Worm (Caenorhabditis elegans) whole organism, L4 larva: ENCODE measurements around the gene snpc-1.3.

Source experiments
- F44E2.7 ChIP-seq: fragments of 200-800 bp; sonication (Bioruptor generic); IDR thresholded peaks from 2 replicates; pipeline ENCODE4 v2.1.2; 2022; ENCODE audit warnings: missing genetic modification characterization, missing compliant biosample characterization
- F49E8.2 ChIP-seq: sonication (generic microtip); optimal IDR thresholded peaks from 2 replicates; lab custom pipeline; 2016; ENCODE audit warnings: missing compliant biosample characterization, mild to moderate bottlenecking, missing genetic modification characterization, borderline replicate concordance
- T20F7.1 ChIP-seq: fragments of 200-800 bp; sonication (Bioruptor generic); optimal IDR thresholded peaks from 2 replicates; lab custom pipeline; 2018; ENCODE audit warnings: mild to moderate bottlenecking, missing genetic modification characterization, missing compliant biosample characterization
- T26A8.4 ChIP-seq: fragments of 200-800 bp; sonication (Bioruptor generic); IDR thresholded peaks from 2 replicates; pipeline ENCODE4 v1.3.6; 2022; ENCODE audit warnings: missing genetic modification characterization, missing compliant biosample characterization
- Y105C5A.15 ChIP-seq: fragments of 200-800 bp; sonication (Bioruptor generic); IDR thresholded peaks from 2 replicates; pipeline ENCODE4 v1.3.6; 2022; ENCODE audit warnings: missing genetic modification characterization, missing compliant biosample characterization
- Y75B8A.6 ChIP-seq: fragments of 200-800 bp; sonication (Bioruptor generic); IDR thresholded peaks from 2 replicates; pipeline ENCODE4 v1.3.6; 2022; ENCODE audit warnings: missing genetic modification reagents, missing genetic modification characterization, missing compliant biosample characterization
- ZK546.5 ChIP-seq, 2 experiments: sonication (generic microtip); optimal IDR thresholded peaks; 2 replicates each; lab custom pipeline; 2017; ENCODE audit warnings: missing biosample characterization in 2 of 2, missing genetic modification characterization in 2 of 2
- aha-1 ChIP-seq: fragments of 150-350 bp; peaks from one replicate; lab custom pipeline; 2014; ENCODE audit warnings: missing biosample characterization, missing genetic modification characterization
- ceh-20 ChIP-seq: fragments of 200-800 bp; sonication (Bioruptor generic); IDR thresholded peaks from 2 replicates; pipeline ENCODE4 v1.3.6; 2022; ENCODE audit warnings: missing genetic modification reagents, missing genetic modification characterization, missing compliant biosample characterization
- ceh-44 ChIP-seq: fragments of 200-800 bp; sonication (Bioruptor generic); IDR thresholded peaks from 2 replicates; pipeline ENCODE4 v1.3.6; 2022; ENCODE audit warnings: missing genetic modification reagents, missing genetic modification characterization, missing compliant biosample characterization
- ceh-82 ChIP-seq: sonication (generic microtip); optimal IDR thresholded peaks from 2 replicates; lab custom pipeline; 2017; ENCODE audit warnings: missing biosample characterization, missing genetic modification characterization
- ctbp-1 ChIP-seq: fragments of 200-800 bp; sonication (Bioruptor generic); IDR thresholded peaks from 2 replicates; pipeline ENCODE4 v1.3.6; 2022; ENCODE audit warnings: missing genetic modification reagents, missing genetic modification characterization, missing compliant biosample characterization
- daf-8 ChIP-seq: fragments of 200-800 bp; sonication (Bioruptor generic); IDR thresholded peaks from 2 replicates; pipeline ENCODE4 v1.3.6; 2022; ENCODE audit warnings: missing genetic modification characterization, missing compliant biosample characterization
- dmd-6 ChIP-seq: fragments of 200-800 bp; sonication (Bioruptor generic); IDR thresholded peaks from 2 replicates; pipeline ENCODE4 v1.3.6; 2022; ENCODE audit warnings: missing genetic modification reagents, missing genetic modification characterization, missing compliant biosample characterization
- duxl-1 ChIP-seq: sonication (generic microtip); optimal IDR thresholded peaks from 2 replicates; lab custom pipeline; 2016; ENCODE audit warnings: mild to moderate bottlenecking, missing genetic modification characterization, moderate library complexity, missing compliant biosample characterization; ENCODE audit not compliant: poor library complexity
- fkh-10 ChIP-seq: fragments of 150-350 bp; optimal IDR thresholded peaks from 2 replicates; lab custom pipeline; 2014; ENCODE audit warnings: missing biosample characterization, missing genetic modification reagents, missing genetic modification characterization
- gei-8 ChIP-seq: fragments of 200-800 bp; sonication (Bioruptor generic); optimal IDR thresholded peaks from 2 replicates; lab custom pipeline; 2018; ENCODE audit warnings: mild to moderate bottlenecking, missing genetic modification characterization, missing compliant biosample characterization
- hlh-11 ChIP-seq: fragments of 200-800 bp; sonication (Bioruptor generic); optimal IDR thresholded peaks from 2 replicates; lab custom pipeline; 2018; ENCODE audit warnings: mild to moderate bottlenecking, missing genetic modification characterization, missing compliant biosample characterization
- hmg-1.1 ChIP-seq: fragments of 200-800 bp; sonication (Bioruptor generic); IDR thresholded peaks from 2 replicates; pipeline ENCODE4 v1.3.6; 2022; ENCODE audit warnings: missing genetic modification reagents, missing genetic modification characterization, missing compliant biosample characterization
- lin-1 ChIP-seq: fragments of 200-800 bp; sonication (Bioruptor generic); IDR thresholded peaks from 2 replicates; pipeline ENCODE4 v1.3.6; 2022; ENCODE audit warnings: missing genetic modification reagents, missing genetic modification characterization, missing compliant biosample characterization
- lin-13 ChIP-seq: fragments of 150-350 bp; optimal IDR thresholded peaks from 2 replicates; lab custom pipeline; 2014; ENCODE audit warnings: missing biosample characterization, missing genetic modification reagents, missing genetic modification characterization
- lin-15B ChIP-seq: fragments of 150-350 bp; sonication (generic microtip); optimal IDR thresholded peaks from 3 replicates; lab custom pipeline; 2014; ENCODE audit warnings: missing biosample characterization, missing genetic modification characterization
- lin-29 ChIP-seq: fragments of 200-800 bp; sonication (Bioruptor generic); IDR thresholded peaks from 2 replicates; pipeline ENCODE4 v1.3.6; 2022; ENCODE audit warnings: missing genetic modification reagents, missing genetic modification characterization, missing compliant biosample characterization
- lin-39 ChIP-seq: fragments of 150-350 bp; optimal IDR thresholded peaks from 2 replicates; lab custom pipeline; 2014; ENCODE audit warnings: missing biosample characterization, missing genetic modification reagents, missing genetic modification characterization
- mdl-1 ChIP-seq, 2 experiments: fragments of 150-350 bp in 1 of 2; sonication (generic microtip) in 1 of 2; optimal IDR thresholded peaks; 2 replicates each; lab custom pipeline; 2014 to 2017; ENCODE audit warnings: missing biosample characterization in 2 of 2, missing genetic modification characterization in 2 of 2
- mdt-29 ChIP-seq: fragments of 200-800 bp; sonication (Bioruptor generic); IDR thresholded peaks from 2 replicates; pipeline ENCODE4 v1.3.6; 2022; ENCODE audit warnings: missing genetic modification reagents, missing genetic modification characterization, missing compliant biosample characterization
- mxl-2 ChIP-seq: fragments of 200-800 bp; sonication (Bioruptor generic); conservative IDR thresholded peaks from 2 replicates; pipeline ENCODE4 v1.3.6; 2022; ENCODE audit warnings: missing genetic modification reagents, missing genetic modification characterization, missing compliant biosample characterization
- mxl-3 ChIP-seq: fragments of 200-800 bp; sonication (Bioruptor generic); optimal IDR thresholded peaks from 2 replicates; lab custom pipeline; 2018; ENCODE audit warnings: mild to moderate bottlenecking, missing genetic modification characterization, missing compliant biosample characterization
- nhr-10 ChIP-seq: fragments of 150-350 bp; optimal IDR thresholded peaks from 2 replicates; lab custom pipeline; 2014; ENCODE audit warnings: missing biosample characterization, missing genetic modification characterization
- nhr-102 ChIP-seq: sonication (generic microtip); optimal IDR thresholded peaks from 2 replicates; lab custom pipeline; 2016; ENCODE audit warnings: mild to moderate bottlenecking, missing genetic modification characterization, moderate library complexity, missing compliant biosample characterization
- nhr-11 ChIP-seq: fragments of 150-350 bp; optimal IDR thresholded peaks from 2 replicates; lab custom pipeline; 2014; ENCODE audit warnings: missing biosample characterization, missing genetic modification characterization
- nhr-111 ChIP-seq: fragments of 200-800 bp; sonication (Bioruptor generic); optimal IDR thresholded peaks from 2 replicates; lab custom pipeline; 2018; ENCODE audit warnings: mild to moderate bottlenecking, missing genetic modification characterization, missing compliant biosample characterization
- nhr-28 ChIP-seq: fragments of 150-350 bp; optimal IDR thresholded peaks from 2 replicates; lab custom pipeline; 2014; ENCODE audit warnings: missing biosample characterization, missing genetic modification characterization
- nhr-42 ChIP-seq: fragments of 200-800 bp; sonication (Bioruptor generic); IDR thresholded peaks from 2 replicates; pipeline ENCODE4 v1.3.6; 2022; ENCODE audit warnings: missing genetic modification characterization, missing compliant biosample characterization
- nhr-48 ChIP-seq: sonication (generic microtip); optimal IDR thresholded peaks from 2 replicates; lab custom pipeline; 2016; ENCODE audit warnings: mild to moderate bottlenecking, missing genetic modification characterization, missing compliant biosample characterization
- php-3 ChIP-seq: fragments of 200-800 bp; sonication (Bioruptor generic); IDR thresholded peaks from 2 replicates; pipeline ENCODE4 v1.3.6; 2022; ENCODE audit warnings: missing genetic modification reagents, missing genetic modification characterization, missing compliant biosample characterization
- rbr-2 ChIP-seq: sonication (generic microtip); optimal IDR thresholded peaks from 2 replicates; lab custom pipeline; 2016; ENCODE audit warnings: missing genotype, missing genetic modification characterization, missing compliant biosample characterization
- set-16 ChIP-seq: fragments of 200-800 bp; sonication (Bioruptor generic); IDR thresholded peaks from 2 replicates; pipeline ENCODE4 v1.3.6; 2022; ENCODE audit warnings: missing genetic modification reagents, missing genetic modification characterization, missing compliant biosample characterization
- snpc-1.2 ChIP-seq: fragments of 200-800 bp; sonication (Bioruptor generic); IDR thresholded peaks from 2 replicates; pipeline ENCODE4 v1.3.6; 2022; ENCODE audit warnings: missing genetic modification reagents, missing genetic modification characterization, missing compliant biosample characterization
- spr-3 ChIP-seq: fragments of 200-800 bp; sonication (Bioruptor generic); optimal IDR thresholded peaks from 2 replicates; lab custom pipeline; 2018; ENCODE audit warnings: mild to moderate bottlenecking, missing genetic modification characterization, missing compliant biosample characterization
- tra-1 ChIP-seq: fragments of 200-800 bp; sonication (Bioruptor generic); IDR thresholded peaks from 2 replicates; pipeline ENCODE4 v1.3.6; 2022; ENCODE audit warnings: missing genetic modification reagents, missing genetic modification characterization, missing compliant biosample characterization
- vab-7 ChIP-seq: fragments of 200-800 bp; sonication (Bioruptor generic); IDR thresholded peaks from 2 replicates; pipeline ENCODE4 v1.3.6; 2022; ENCODE audit warnings: missing genetic modification reagents, missing genetic modification characterization, missing compliant biosample characterization
- zfp-3 ChIP-seq: fragments of 200-800 bp; sonication (Bioruptor generic); conservative IDR thresholded peaks from 2 replicates; pipeline ENCODE4 v1.3.6; 2022; ENCODE audit warnings: missing genetic modification reagents, missing genetic modification characterization, missing compliant biosample characterization

The snpc-1.3 gene

DNA sequence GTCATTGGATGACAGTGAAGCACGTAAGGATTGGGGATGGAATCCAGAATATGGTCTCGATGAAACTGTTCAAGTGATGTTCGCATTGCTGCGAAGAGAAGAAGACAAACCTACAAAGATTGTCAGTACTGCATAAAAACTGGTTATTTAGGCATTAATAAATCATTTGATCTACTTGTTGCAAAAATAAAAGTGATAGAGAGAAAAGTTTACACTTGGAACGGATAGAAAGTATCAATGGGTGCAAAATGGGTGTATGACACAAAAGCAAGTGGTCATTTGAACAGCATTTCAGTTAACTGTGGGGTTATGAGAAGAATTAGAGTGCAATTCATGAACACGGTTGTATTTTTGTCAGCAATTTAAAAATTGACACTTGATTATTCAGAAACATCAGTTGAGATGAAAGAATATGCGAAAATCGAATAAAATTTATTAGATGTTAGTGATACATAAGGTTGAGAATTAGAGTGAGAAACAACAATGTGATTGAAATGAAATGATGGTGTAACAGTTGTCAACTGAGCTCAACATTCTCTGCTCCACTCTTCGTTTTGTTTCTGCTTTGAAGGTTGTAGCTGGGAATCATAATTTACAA is 26.1 kb downstream of the snpc-1.3 start, which contains the start of gene F08F3.10:
Gene F08F3.10, plus strand, starts transcription at position 548 of the 598 bp plus-strand sequence.
- TF ChIP-seq nhr-28 (tag; lab: Kevin White, UChicago) (peak; percentile 31), dmd-6 (GFP tag; lab: Robert Waterston, UW) (peak; percentile 65), mdl-1 (tag; optimal IDR thresholded peaks at IDR 0.05; lab: Kevin White, UChicago) (peak in 1 of 2 experiments; percentile 22), ceh-44 (GFP tag; lab: Robert Waterston, UW) (no peak), daf-8 (GFP tag; lab: Robert Waterston, UW) (no peak), nhr-48 (peak; percentile 62), aha-1 (tag; lab: Kevin White, UChicago) (peak; percentile 83), F49E8.2 (no peak)

DNA sequence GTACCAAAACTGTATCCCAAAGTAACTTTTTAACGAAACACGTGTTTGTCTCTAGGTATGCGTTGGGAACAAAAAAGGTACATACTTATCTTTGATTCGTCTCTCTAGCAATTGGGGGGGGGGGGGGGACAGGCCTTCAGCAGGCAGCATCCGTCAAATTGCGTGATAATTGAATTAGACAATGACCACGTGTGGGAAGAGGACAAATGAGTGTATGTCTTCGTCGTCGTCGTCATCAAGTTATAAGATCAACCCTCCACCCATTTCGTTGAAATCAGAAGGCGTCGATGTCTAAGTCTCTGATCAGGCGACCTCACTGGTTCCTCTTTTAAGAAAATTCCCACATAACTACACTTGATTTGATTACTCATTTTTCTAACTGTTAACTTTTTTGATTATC is 28.3 kb downstream of the snpc-1.3 start, which contains the start of gene F08F3.4:
Gene F08F3.4, plus strand, starts transcription at position 277 of the 400 bp plus-strand sequence.
- TF ChIP-seq lin-29 (GFP tag; lab: Robert Waterston, UW) (no peak), zfp-3 (GFP tag; lab: Robert Waterston, UW) (no peak), vab-7 (no peak), rbr-2 (tag; lab: Kevin White, UChicago) (no peak), mxl-3 (peak; percentile 96), F44E2.7 (GFP tag; lab: Robert Waterston, UW) (no peak), nhr-48 (peak; percentile 80), Y75B8A.6 (no peak), T26A8.4 (GFP tag; lab: Robert Waterston, UW) (no peak), ceh-82 (tag; lab: Kevin White, UChicago) (no peak), tra-1 (GFP tag; lab: Robert Waterston, UW) (peak; percentile 28; the same call in 1 of the 2 replicates), T20F7.1 (GFP tag; lab: Kevin White, UChicago) (no peak), nhr-111 (GFP tag; lab: Kevin White, UChicago) (no peak), nhr-102 (tag; lab: Kevin White, UChicago) (no peak), spr-3 (GFP tag; lab: Kevin White, UChicago) (no peak), ZK546.5 (tag; optimal IDR thresholded peaks at IDR 0.05; lab: Kevin White, UChicago) (no peak), ctbp-1 (GFP tag; lab: Robert Waterston, UW) (0 out of 2 replicates have a peak, but pooled peaks have one; percentile 26), fkh-10 (GFP tag; lab: Kevin White, UChicago) (no peak), nhr-11 (tag; lab: Kevin White, UChicago) (no peak), hlh-11 (tag; lab: Kevin White, UChicago) (peak; percentile 80), nhr-42 (no peak), snpc-1.2 (GFP tag; lab: Robert Waterston, UW) (no peak), lin-1 (GFP tag; lab: Robert Waterston, UW) (0 out of 2 replicates have a peak, but pooled peaks have one; percentile 26), Y105C5A.15 (GFP tag; lab: Robert Waterston, UW) (no peak), set-16 (GFP tag; lab: Robert Waterston, UW) (no peak), ceh-20 (GFP tag; lab: Robert Waterston, UW) (0 out of 2 replicates have a peak, but pooled peaks have one; percentile 38), hmg-1.1 (no peak), mdl-1 (tag; optimal IDR thresholded peaks at IDR 0.05; lab: Kevin White, UChicago) (peak in 1 of 2 experiments; percentile 43), nhr-28 (tag; lab: Kevin White, UChicago) (peak; percentile 30), lin-13 (GFP tag; lab: Kevin White, UChicago) (no peak), lin-39 (tag; lab: Kevin White, UChicago) (no peak), duxl-1 (no peak), php-3 (GFP tag; lab: Robert Waterston, UW) (no peak), mdt-29 (GFP tag; lab: Robert Waterston, UW) (no peak), nhr-10 (tag; lab: Kevin White, UChicago) (no peak), dmd-6 (GFP tag; lab: Robert Waterston, UW) (peak; percentile 67), gei-8 (GFP tag; lab: Kevin White, UChicago) (peak; percentile 55), lin-15B (tag; lab: Kevin White, UChicago) (no peak), mxl-2 (GFP tag; lab: Robert Waterston, UW) (no peak)
